Fruit fly (Drosophila melanogaster): ENCODE measurements around the gene CG42544.

- TF ChIP-seq usp (GFP tag; optimal IDR thresholded peaks at IDR 0.05): no peak
- TF ChIP-seq pan (optimal IDR thresholded peaks at IDR 0.05): no peak
- TF ChIP-seq psq (optimal IDR thresholded peaks at IDR 0.05): no peak
These were observed 27.6 kb upstream of the CG42544 start for dm6 chr3R:7276782-7277181.

All from whole organism.